Worm (Caenorhabditis elegans) whole organism, L2 larva: ENCODE measurements around the gene Y39B6A.7.

Experiments
- R02D3.7 ChIP-seq: fragments of 150-350 bp; optimal IDR thresholded peaks from 2 replicates; lab custom pipeline; 2014; ENCODE audit warnings: missing biosample characterization, missing genetic modification characterization
- blmp-1 ChIP-seq: sonication (generic microtip); optimal IDR thresholded peaks from 2 replicates; lab custom pipeline; 2017; ENCODE audit warnings: missing genetic modification characterization, mild to moderate bottlenecking, missing compliant biosample characterization, antibody characterized with exemption, moderate library complexity; ENCODE audit not compliant: insufficient read depth
- elt-1 ChIP-seq: fragments of 150-350 bp; optimal IDR thresholded peaks from 2 replicates; lab custom pipeline; 2014; ENCODE audit warnings: missing biosample characterization, missing genetic modification characterization
- fos-1 ChIP-seq: fragments of 150-350 bp; optimal IDR thresholded peaks from 2 replicates; lab custom pipeline; 2014; ENCODE audit warnings: missing biosample characterization, missing genetic modification characterization
- lin-13 ChIP-seq: fragments of 150-350 bp; optimal IDR thresholded peaks from 2 replicates; lab custom pipeline; 2014; ENCODE audit warnings: missing biosample characterization, missing genetic modification reagents, missing genetic modification characterization
- nhr-23 ChIP-seq: fragments of 150-350 bp; optimal IDR thresholded peaks from 2 replicates; lab custom pipeline; 2014; ENCODE audit warnings: missing biosample characterization, missing genetic modification reagents, missing genetic modification characterization
- nhr-237 ChIP-seq: fragments of 150-350 bp; optimal IDR thresholded peaks from 2 replicates; lab custom pipeline; 2014; ENCODE audit warnings: missing biosample characterization, missing genetic modification characterization
- skn-1 ChIP-seq: sonication (generic microtip); optimal IDR thresholded peaks from 2 replicates; lab custom pipeline; 2017; ENCODE audit warnings: missing biosample characterization, missing genetic modification characterization
- sma-3 ChIP-seq: sonication (generic microtip); optimal IDR thresholded peaks from 2 replicates; lab custom pipeline; 2016; ENCODE audit warnings: missing genetic modification reagents, missing genetic modification characterization, missing compliant biosample characterization
- snpc-4 ChIP-seq: fragments of 150-350 bp; optimal IDR thresholded peaks from 2 replicates; lab custom pipeline; 2014; ENCODE audit warnings: missing biosample characterization, missing genetic modification characterization
- zag-1 ChIP-seq: fragments of 150-350 bp; optimal IDR thresholded peaks from 2 replicates; lab custom pipeline; 2014; ENCODE audit warnings: missing biosample characterization, missing genetic modification characterization
- ztf-4 ChIP-seq: fragments of 150-350 bp; optimal IDR thresholded peaks from 2 replicates; lab custom pipeline; 2014; ENCODE audit warnings: missing biosample characterization, missing genetic modification characterization

DNA sequence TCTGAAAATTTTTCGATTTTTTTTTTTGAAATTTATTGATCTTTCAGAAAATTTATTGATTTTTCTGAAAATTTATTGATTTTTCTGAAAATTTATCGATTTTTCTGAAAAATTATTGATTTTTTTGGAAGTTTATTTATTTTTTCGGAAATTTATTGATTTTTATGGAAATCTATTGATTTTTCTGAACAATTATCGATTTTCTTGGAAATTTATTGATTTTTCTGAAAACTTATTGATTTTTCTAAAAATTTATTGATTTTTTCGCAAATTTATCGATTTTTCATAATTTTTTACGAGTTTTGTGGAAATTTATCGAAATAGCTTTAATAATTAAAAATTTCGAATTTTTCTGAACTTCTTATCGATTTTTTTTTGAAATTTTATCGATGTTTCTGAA, 41.9 kb downstream of the Y39B6A.7 start:
- no peak for TF ChIP-seq fos-1
- TF ChIP-seq R02D3.7 (tag; lab: Kevin White, UChicago): no peak
- TF ChIP-seq nhr-237: no peak
- no peak for TF ChIP-seq skn-1 (tag; lab: Kevin White, UChicago)
- TF ChIP-seq lin-13 (GFP tag; lab: Kevin White, UChicago): no peak
- TF ChIP-seq nhr-23 (tag; lab: Kevin White, UChicago): no peak
- TF ChIP-seq sma-3 (GFP tag; lab: Kevin White, UChicago): no peak
- no peak for TF ChIP-seq snpc-4 (tag; lab: Kevin White, UChicago)
- no peak for TF ChIP-seq elt-1 (tag; lab: Kevin White, UChicago)
- TF ChIP-seq zag-1: no peak
- TF ChIP-seq ztf-4 (tag; lab: Kevin White, UChicago): no peak
- TF ChIP-seq blmp-1 (tag; lab: Kevin White, UChicago): no peak
